Fruit fly (Drosophila melanogaster): Measurements from ENCODE around the gene CG32087.

- TF ChIP-seq CG8478 (optimal IDR thresholded peaks at IDR 0.05) = no peak
- no peak for TF ChIP-seq CTCF (optimal IDR thresholded peaks at IDR 0.05)
These were observed 15.0 kb upstream of the CG32087 start for dm6 chr3L:11716899-11717298.
